Fruit fly (Drosophila melanogaster) whole organism, embryonic: ENCODE results near the gene CG11596.
A peak's percentile ranks its signal among the peaks of the same experiment; 100 is the strongest.

Experiments
- Antp ChIP-seq: fragments of 200-800 bp; sonication (Bioruptor generic); optimal IDR thresholded peaks from 3 replicates; lab custom pipeline; 2016; ENCODE audit warnings: missing biosample characterization, missing genetic modification characterization
- CG1024 ChIP-seq: fragments of 200-800 bp; sonication (Bioruptor generic); IDR thresholded peaks from 2 replicates; pipeline ENCODE4 v1.3.6; 2022; ENCODE audit warnings: missing biosample characterization, missing genetic modification characterization
- CG12155 ChIP-seq: fragments of 200-800 bp; sonication (Bioruptor generic); optimal IDR thresholded peaks from 3 replicates; lab custom pipeline; 2016; ENCODE audit warnings: missing biosample characterization, missing genetic modification characterization
- CG12219 ChIP-seq: fragments of 200-800 bp; sonication (Bioruptor generic); optimal IDR thresholded peaks from 3 replicates; lab custom pipeline; 2018; ENCODE audit warnings: missing biosample characterization, mild to moderate bottlenecking, missing genetic modification characterization
- CG12299 ChIP-seq: fragments of 200-800 bp; sonication (Bioruptor generic); optimal IDR thresholded peaks from 2 replicates; lab custom pipeline; 2018; ENCODE audit warnings: missing biosample characterization, mild to moderate bottlenecking, missing genetic modification characterization
- CG13424 ChIP-seq: fragments of 200-800 bp; sonication (Bioruptor generic); optimal IDR thresholded peaks from 2 replicates; lab custom pipeline; 2019; ENCODE audit warnings: missing biosample characterization, mild to moderate bottlenecking, missing genetic modification characterization, moderate library complexity
- CG13775 ChIP-seq: fragments of 200-800 bp; sonication (Bioruptor generic); optimal IDR thresholded peaks from 3 replicates; lab custom pipeline; 2017; ENCODE audit warnings: missing biosample characterization, mild to moderate bottlenecking, missing genetic modification characterization
- CG15073 ChIP-seq: fragments of 200-800 bp; sonication (Bioruptor generic); optimal IDR thresholded peaks from 2 replicates; lab custom pipeline; 2016; ENCODE audit warnings: missing biosample characterization, missing genetic modification characterization
- CG1832 ChIP-seq: fragments of 200-800 bp; sonication (Bioruptor generic); optimal IDR thresholded peaks from 2 replicates; lab custom pipeline; 2017; ENCODE audit warnings: missing biosample characterization, mild to moderate bottlenecking, missing genetic modification characterization, inconsistent platforms
- CG2120 ChIP-seq: fragments of 200-800 bp; sonication (Bioruptor generic); optimal IDR thresholded peaks from 3 replicates; lab custom pipeline; 2016; ENCODE audit warnings: missing biosample characterization, missing genetic modification characterization
- CG2202 ChIP-seq: fragments of 200-800 bp; sonication (Bioruptor generic); optimal IDR thresholded peaks from 2 replicates; lab custom pipeline; 2018; ENCODE audit warnings: missing biosample characterization, mild to moderate bottlenecking, missing genetic modification characterization
- CG30431 ChIP-seq: fragments of 200-800 bp; sonication (Bioruptor generic); optimal IDR thresholded peaks from 2 replicates; lab custom pipeline; 2017; ENCODE audit warnings: missing biosample characterization, missing genetic modification characterization
- CG3281 ChIP-seq: fragments of 200-800 bp; sonication (Bioruptor generic); optimal IDR thresholded peaks from 3 replicates; lab custom pipeline; 2017; ENCODE audit warnings: missing biosample characterization, mild to moderate bottlenecking, missing genetic modification characterization
- CG43689 ChIP-seq: fragments of 200-800 bp; sonication (Bioruptor generic); IDR thresholded peaks from 2 replicates; pipeline ENCODE4 v1.3.6; 2022; ENCODE audit warnings: missing biosample characterization, missing genetic modification characterization
- CG5953 ChIP-seq: fragments of 200-800 bp; sonication (Bioruptor generic); IDR thresholded peaks from 2 replicates; pipeline ENCODE4 v1.3.6; 2022; ENCODE audit warnings: missing biosample characterization, missing genetic modification characterization
- CG6272 ChIP-seq: fragments of 200-800 bp; sonication (Bioruptor generic); IDR thresholded peaks from 2 replicates; pipeline ENCODE4 v1.3.6; 2022; ENCODE audit warnings: missing biosample characterization, missing genetic modification characterization
- CG7839 ChIP-seq: fragments of 200-800 bp; sonication (Bioruptor generic); optimal IDR thresholded peaks from 3 replicates; lab custom pipeline; 2018; ENCODE audit warnings: missing biosample characterization, mild to moderate bottlenecking, missing genetic modification characterization, moderate library complexity
- CG7987 ChIP-seq: fragments of 200-800 bp; sonication (Bioruptor generic); optimal IDR thresholded peaks from 2 replicates; lab custom pipeline; 2018; ENCODE audit warnings: missing biosample characterization, mild to moderate bottlenecking, missing genetic modification characterization, moderate library complexity
- CG8944 ChIP-seq: fragments of 200-800 bp; sonication (Bioruptor generic); optimal IDR thresholded peaks from 3 replicates; lab custom pipeline; 2016; ENCODE audit warnings: missing biosample characterization, missing genetic modification characterization
- Dbx ChIP-seq: fragments of 200-800 bp; sonication (Bioruptor generic); IDR thresholded peaks from 3 replicates; pipeline ENCODE4 v1.3.6; 2022; ENCODE audit warnings: missing biosample characterization, missing genetic modification characterization
- E2f2 ChIP-seq: fragments of 200-800 bp; sonication (Bioruptor generic); IDR thresholded peaks from 2 replicates; pipeline ENCODE4 v1.3.6; 2022; ENCODE audit warnings: missing biosample characterization, missing genetic modification characterization
- Ets65A ChIP-seq: fragments of 200-800 bp; sonication (Bioruptor generic); peaks from one replicate; lab custom pipeline; 2016; ENCODE audit warnings: missing biosample characterization, missing genetic modification characterization
- HHEX ChIP-seq: fragments of 200-800 bp; sonication (Bioruptor generic); optimal IDR thresholded peaks from 3 replicates; lab custom pipeline; 2017; ENCODE audit warnings: missing biosample characterization, mild to moderate bottlenecking, missing genetic modification characterization, missing genetic modification reagents
- HLH54F ChIP-seq: fragments of 200-800 bp; sonication (Bioruptor generic); optimal IDR thresholded peaks from 3 replicates; lab custom pipeline; 2016; ENCODE audit warnings: missing biosample characterization, missing genetic modification characterization
- Hmr ChIP-seq: fragments of 200-800 bp; sonication (Bioruptor generic); optimal IDR thresholded peaks from 3 replicates; lab custom pipeline; 2017; ENCODE audit warnings: mild to moderate bottlenecking, missing biosample characterization, missing genetic modification reagents, missing genetic modification characterization
- Mad ChIP-seq: fragments of 200-800 bp; sonication (Bioruptor generic); optimal IDR thresholded peaks from 2 replicates; lab custom pipeline; 2016; ENCODE audit warnings: missing biosample characterization, missing genetic modification characterization
- Optix ChIP-seq: fragments of 200-800 bp; sonication (Bioruptor generic); IDR thresholded peaks from 3 replicates; pipeline ENCODE4 v1.3.6; 2022; ENCODE audit warnings: missing biosample characterization, missing genetic modification characterization
- Taf1 ChIP-seq: fragments of 200-800 bp; sonication (Bioruptor generic); IDR thresholded peaks from 2 replicates; pipeline ENCODE4 v1.3.6; 2022; ENCODE audit warnings: missing biosample characterization, missing genetic modification characterization
- Xbp1 ChIP-seq: fragments of 200-800 bp; sonication (Bioruptor generic); optimal IDR thresholded peaks from 3 replicates; lab custom pipeline; 2016; ENCODE audit warnings: missing biosample characterization, mild to moderate bottlenecking, missing genetic modification characterization
- Xrp1 ChIP-seq: fragments of 200-800 bp; sonication (Bioruptor generic); IDR thresholded peaks from 2 replicates; pipeline ENCODE4 v1.3.6; 2022; ENCODE audit warnings: missing biosample characterization, missing genetic modification characterization
- cato ChIP-seq: fragments of 200-800 bp; sonication (Bioruptor generic); optimal IDR thresholded peaks from 2 replicates; lab custom pipeline; 2016; ENCODE audit warnings: missing biosample characterization, missing genetic modification characterization, borderline replicate concordance
- chif ChIP-seq, 2 experiments: fragments of 200-800 bp; sonication (Bioruptor generic); optimal IDR thresholded peaks; 3 replicates each; lab custom pipeline; 2016; ENCODE audit warnings: missing biosample characterization in 2 of 2, missing genetic modification characterization in 2 of 2
- chm ChIP-seq: fragments of 200-800 bp; sonication (Bioruptor generic); IDR thresholded peaks from 2 replicates; pipeline ENCODE4 v1.3.6; 2022; ENCODE audit warnings: missing biosample characterization, missing genetic modification characterization
- corto ChIP-seq: fragments of 200-800 bp; sonication (Bioruptor generic); optimal IDR thresholded peaks from 2 replicates; lab custom pipeline; 2016; ENCODE audit warnings: missing biosample characterization, mild to moderate bottlenecking, missing genetic modification characterization, moderate library complexity
- dpn ChIP-seq, 2 experiments: fragments of 200-800 bp; sonication (Bioruptor generic); optimal IDR thresholded peaks; 3 replicates each; lab custom pipeline; 2016; ENCODE audit warnings: missing biosample characterization in 2 of 2, missing genetic modification characterization in 2 of 2
- emc ChIP-seq: fragments of 200-800 bp; sonication (Bioruptor generic); optimal IDR thresholded peaks from 2 replicates; lab custom pipeline; 2016; ENCODE audit warnings: missing biosample characterization, missing genetic modification characterization
- gsb ChIP-seq: fragments of 200-800 bp; sonication (Bioruptor generic); IDR thresholded peaks from 2 replicates; pipeline ENCODE4 v1.3.6; 2022; ENCODE audit warnings: missing biosample characterization, missing genetic modification characterization
- gt ChIP-seq: fragments of 200-800 bp; sonication (Bioruptor generic); IDR thresholded peaks from 2 replicates; pipeline ENCODE4 v1.3.6; 2022; ENCODE audit warnings: missing biosample characterization, missing genetic modification characterization
- jigr1 ChIP-seq: fragments of 200-800 bp; sonication (Bioruptor generic); IDR thresholded peaks from 3 replicates; pipeline ENCODE4 v1.3.6; 2022; ENCODE audit warnings: missing biosample characterization, missing genetic modification characterization
- ken ChIP-seq: fragments of 200-800 bp; sonication (Bioruptor generic); IDR thresholded peaks from 3 replicates; pipeline ENCODE4 v1.3.6; 2022; ENCODE audit warnings: missing biosample characterization, missing genetic modification characterization
- nerfin-2 ChIP-seq: fragments of 200-800 bp; sonication (Bioruptor generic); IDR thresholded peaks from 2 replicates; pipeline ENCODE4 v1.3.6; 2022; ENCODE audit warnings: missing biosample characterization, missing genetic modification characterization; ENCODE audit not compliant: partially characterized antibody
- pum ChIP-seq: fragments of 200-800 bp; sonication (Bioruptor generic); optimal IDR thresholded peaks from 2 replicates; lab custom pipeline; 2016; ENCODE audit warnings: missing biosample characterization, missing genetic modification characterization
- slbo ChIP-seq: fragments of 200-800 bp; sonication (Bioruptor generic); IDR thresholded peaks from 2 replicates; pipeline ENCODE4 v1.3.6; 2022; ENCODE audit warnings: missing biosample characterization, missing genetic modification characterization
- sna ChIP-seq: fragments of 200-800 bp; sonication (Bioruptor generic); IDR thresholded peaks from 2 replicates; pipeline ENCODE4 v1.3.6; 2022; ENCODE audit warnings: missing biosample characterization, missing genetic modification characterization; ENCODE audit not compliant: partially characterized antibody
- sqz ChIP-seq: fragments of 200-800 bp; sonication (Bioruptor generic); optimal IDR thresholded peaks from 3 replicates; lab custom pipeline; 2018; ENCODE audit warnings: missing biosample characterization, mild to moderate bottlenecking, missing genetic modification characterization
- tna ChIP-seq: fragments of 200-800 bp; sonication (Bioruptor generic); IDR thresholded peaks from 2 replicates; pipeline ENCODE4 v1.3.6; 2022; ENCODE audit warnings: missing biosample characterization, missing genetic modification characterization; ENCODE audit not compliant: partially characterized antibody
- trem ChIP-seq: fragments of 200-800 bp; optimal IDR thresholded peaks from 3 replicates; lab custom pipeline; 2019; ENCODE audit warnings: missing biosample characterization, mild to moderate bottlenecking, missing genetic modification characterization, moderate library complexity
- wdn ChIP-seq: fragments of 200-800 bp; sonication (Bioruptor generic); IDR thresholded peaks from 2 replicates; pipeline ENCODE4 v1.3.6; 2022; ENCODE audit warnings: missing biosample characterization, missing genetic modification characterization
- wor ChIP-seq: fragments of 200-800 bp; sonication (Bioruptor generic); IDR thresholded peaks from 2 replicates; pipeline ENCODE4 v1.3.6; 2022; ENCODE audit warnings: missing biosample characterization, missing genetic modification characterization

Gene CG11596

DNA sequence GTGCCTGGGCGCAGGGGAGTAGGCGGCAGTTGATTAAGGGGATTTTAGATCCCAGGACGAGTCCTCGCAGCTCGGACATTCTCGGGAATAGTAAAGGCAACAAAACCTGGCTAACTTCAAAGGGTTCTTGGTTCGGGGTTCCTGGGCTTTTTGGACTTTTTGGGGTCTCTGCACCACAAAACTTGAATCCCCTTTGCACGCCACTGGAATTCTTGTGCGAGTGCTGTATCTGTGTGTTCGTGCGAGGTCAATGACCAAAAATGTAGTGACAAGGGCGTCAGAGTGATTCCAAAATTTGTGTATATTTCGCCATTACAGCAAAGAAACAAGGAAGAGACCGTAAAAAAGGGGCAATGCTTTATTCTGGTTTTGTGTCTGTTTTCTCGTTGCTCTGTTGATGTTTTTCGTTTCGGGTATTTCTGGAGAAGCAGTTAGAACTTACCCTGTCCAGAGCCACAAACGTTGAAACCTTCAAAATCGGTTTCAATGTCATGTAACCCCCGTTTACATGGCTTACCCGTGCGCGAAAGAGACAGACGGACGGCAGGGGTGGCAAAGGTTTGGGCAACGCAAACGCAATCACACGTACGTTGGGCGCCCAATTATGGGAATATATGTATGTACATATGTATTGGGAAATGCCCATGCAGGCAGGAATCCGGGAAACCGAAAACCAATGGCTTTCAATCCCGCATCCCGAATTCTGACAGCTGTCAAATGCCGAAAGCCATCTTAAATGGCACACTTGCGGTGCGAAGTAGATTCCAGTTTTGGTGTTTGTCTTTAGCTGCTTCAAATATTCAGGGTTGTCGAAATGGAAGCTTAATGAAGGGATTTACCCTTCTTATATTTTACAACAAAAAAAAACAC lies 17.0 kb downstream of the CG11596 start (continued):
- TF ChIP-seq HHEX (GFP tag; lab: Kevin White, UChicago), result no peak
- no peak for TF ChIP-seq corto (GFP tag; lab: Kevin White, UChicago)
- peak; percentile 18 for TF ChIP-seq Hmr (GFP tag; lab: Kevin White, UChicago)
- TF ChIP-seq CG3281 (GFP tag; lab: Kevin White, UChicago), result peak; percentile 35
- TF ChIP-seq nerfin-2, result no peak
- TF ChIP-seq HLH54F (GFP tag; lab: Kevin White, UChicago), result peak; percentile 39
- TF ChIP-seq Xrp1 (GFP tag; lab: Robert Waterston, UW), result peak; percentile 75
- TF ChIP-seq CG13775, result no peak
- peak; percentile 18 for TF ChIP-seq CG30431
- no peak for TF ChIP-seq gt
- no peak for TF ChIP-seq CG1832 (GFP tag; lab: Kevin White, UChicago)
- TF ChIP-seq dpn (GFP tag; optimal IDR thresholded peaks at IDR 0.05; lab: Kevin White, UChicago), result peak in 1 of 2 experiments; percentile 68
- peak; percentile 42; the same call in 1 of the 2 replicates for TF ChIP-seq CG1024 (GFP tag; lab: Robert Waterston, UW)
- no peak for TF ChIP-seq wor (GFP tag; lab: Robert Waterston, UW)
- TF ChIP-seq cato, result peak; percentile 9
- peak; percentile 74 for TF ChIP-seq ken (GFP tag; lab: Robert Waterston, UW)
- TF ChIP-seq gsb (GFP tag; lab: Robert Waterston, UW), result peak; percentile 22; the same call in 1 of the 2 replicates
- peak; percentile 66 for TF ChIP-seq Mad (GFP tag; lab: Kevin White, UChicago)
- TF ChIP-seq sqz (GFP tag; lab: Kevin White, UChicago), result no peak
- peak; percentile 49 for TF ChIP-seq CG7839
- no peak for TF ChIP-seq E2f2
- no peak for TF ChIP-seq CG7987 (GFP tag; lab: Kevin White, UChicago)
- TF ChIP-seq CG6272 (GFP tag; lab: Robert Waterston, UW), result peak; percentile 54; the same call in 1 of the 2 replicates
- TF ChIP-seq Xbp1 (GFP tag; lab: Kevin White, UChicago), result peak; percentile 41
- TF ChIP-seq Dbx (GFP tag; lab: Robert Waterston, UW), result peak; percentile 46; the same call in 2 of the 3 replicates
- TF ChIP-seq CG12155 (GFP tag; lab: Kevin White, UChicago), result peak; percentile 35
- TF ChIP-seq pum (GFP tag; lab: Kevin White, UChicago), result peak; percentile 38
- TF ChIP-seq trem (tag; lab: Kevin White, UChicago), result no peak
- TF ChIP-seq wdn, result peak; percentile 55; the same call in 1 of the 2 replicates
- TF ChIP-seq CG12299, result peak; percentile 34
- TF ChIP-seq CG43689 (GFP tag; lab: Robert Waterston, UW), result no peak
- peak; percentile 51; the same call in 1 of the 2 replicates for TF ChIP-seq chm (GFP tag; lab: Robert Waterston, UW)
- TF ChIP-seq CG12219 (GFP tag; lab: Kevin White, UChicago), result peak; percentile 30
- TF ChIP-seq CG2120 (GFP tag; lab: Kevin White, UChicago), result peak; percentile 41
- peak; percentile 25 for TF ChIP-seq CG13424 (tag; lab: Kevin White, UChicago)
- peak; percentile 76 for TF ChIP-seq Antp (GFP tag; lab: Kevin White, UChicago)
- TF ChIP-seq CG15073 (GFP tag; lab: Kevin White, UChicago), result no peak
- TF ChIP-seq tna, result no peak
- peak; percentile 73 for TF ChIP-seq slbo (GFP tag; lab: Robert Waterston, UW)
- peak; percentile 45 for TF ChIP-seq CG2202 (tag; lab: Kevin White, UChicago)
- peak; percentile 52; the same call in 2 of the 3 replicates for TF ChIP-seq Optix (GFP tag; lab: Robert Waterston, UW)
- TF ChIP-seq sna (GFP tag; lab: Robert Waterston, UW), result no peak
- 0 out of 2 replicates have a peak, but pooled peaks have one; percentile 38 for TF ChIP-seq CG5953 (GFP tag; lab: Robert Waterston, UW)
- peak; percentile 67 for TF ChIP-seq CG8944 (GFP tag; lab: Kevin White, UChicago)
- TF ChIP-seq jigr1 (GFP tag; lab: Robert Waterston, UW), result 0 out of 3 replicates have a peak, but pooled peaks have one; percentile 20
- no peak for TF ChIP-seq emc (GFP tag; lab: Kevin White, UChicago)
- 0 out of 2 replicates have a peak, but pooled peaks have one; percentile 21 for TF ChIP-seq Taf1 (GFP tag; lab: Robert Waterston, UW)
- peak; percentile 5 to 14 for TF ChIP-seq chif (GFP tag; optimal IDR thresholded peaks at IDR 0.05; lab: Kevin White, UChicago)
- TF ChIP-seq Ets65A (GFP tag; lab: Kevin White, UChicago), result peak; percentile 93
